Worm (Caenorhabditis elegans) whole organism, young adult: ENCODE results near the gene K02E7.4.
A peak's percentile ranks its signal among the peaks of the same experiment; 100 is the strongest.
"Not testable (repeated sequence)": the region's sequence is repeated elsewhere in the genome, so short reads cannot be mapped to it uniquely, and the experiment has no call there.

Experiments
- F49E8.2 ChIP-seq: sonication (generic microtip); optimal IDR thresholded peaks from 3 replicates; lab custom pipeline; 2017; ENCODE audit warnings: missing genetic modification characterization, mild to moderate bottlenecking, missing compliant biosample characterization, antibody characterized with exemption, moderate library complexity; ENCODE audit not compliant: insufficient read depth
- F57C9.4 ChIP-seq: sonication (generic microtip); optimal IDR thresholded peaks from 2 replicates; lab custom pipeline; 2017; ENCODE audit warnings: mild to moderate bottlenecking, missing genetic modification characterization, missing compliant biosample characterization
- K11D2.4 ChIP-seq: fragments of 200-800 bp; sonication (Bioruptor generic); IDR thresholded peaks from 2 replicates; pipeline ENCODE4 v1.3.6; 2022; ENCODE audit warnings: missing genetic modification reagents, missing genetic modification characterization, missing compliant biosample characterization
- T07F8.4 ChIP-seq: sonication (generic microtip); optimal IDR thresholded peaks from 2 replicates; lab custom pipeline; 2016; ENCODE audit warnings: mild to moderate bottlenecking, missing genetic modification characterization, moderate library complexity, missing compliant biosample characterization
- Y95B8A.8 ChIP-seq: fragments of 200-800 bp; sonication (Bioruptor generic); IDR thresholded peaks from 2 replicates; pipeline ENCODE4 v1.3.6; 2022; ENCODE audit warnings: missing genetic modification reagents, missing genetic modification characterization, missing compliant biosample characterization
- ccch-3 ChIP-seq: fragments of 200-800 bp; sonication (Bioruptor generic); optimal IDR thresholded peaks from 2 replicates; lab custom pipeline; 2018; ENCODE audit warnings: mild to moderate bottlenecking, missing genetic modification characterization, missing compliant biosample characterization
- cebp-1 ChIP-seq, 2 experiments: fragments of 200-800 bp in 1 of 2; sonication (Bioruptor generic) in 1 of 2; sonication (generic microtip) in 1 of 2; IDR thresholded peaks in 1 of 2; optimal IDR thresholded peaks in 1 of 2; 2 replicates each; pipeline versions ENCODE4 v1.3.6 to Lab custom; 2017 to 2022; ENCODE audit warnings: missing compliant biosample characterization in 2 of 2, missing genetic modification characterization in 2 of 2, mild to moderate bottlenecking in 1 of 2, missing genetic modification reagents in 1 of 2, moderate library complexity in 1 of 2
- ceh-27 ChIP-seq: fragments of 200-800 bp; sonication (Bioruptor generic); optimal IDR thresholded peaks from 2 replicates; lab custom pipeline; 2018; ENCODE audit warnings: mild to moderate bottlenecking, missing genetic modification characterization, moderate library complexity, missing compliant biosample characterization
- ceh-40 ChIP-seq: fragments of 200-800 bp; sonication (Bioruptor generic); IDR thresholded peaks from 2 replicates; pipeline ENCODE4 v1.3.6; 2022; ENCODE audit warnings: missing genetic modification characterization, missing compliant biosample characterization
- egl-44 ChIP-seq: fragments of 200-800 bp; sonication (Bioruptor generic); IDR thresholded peaks from 2 replicates; pipeline ENCODE4 v1.3.6; 2022; ENCODE audit warnings: missing genetic modification reagents, missing genetic modification characterization, missing compliant biosample characterization
- ekl-4 ChIP-seq: fragments of 200-800 bp; sonication (Bioruptor generic); IDR thresholded peaks from 2 replicates; pipeline ENCODE4 v1.3.6; 2022; ENCODE audit warnings: missing genetic modification reagents, missing genetic modification characterization, missing compliant biosample characterization
- hlh-12 ChIP-seq: sonication (generic microtip); optimal IDR thresholded peaks from 2 replicates; lab custom pipeline; 2016; ENCODE audit warnings: missing genetic modification characterization, missing compliant biosample characterization
- hrde-1 ChIP-seq: sonication (generic microtip); optimal IDR thresholded peaks from 2 replicates; lab custom pipeline; 2016; ENCODE audit warnings: missing genetic modification characterization, mild to moderate bottlenecking, missing compliant biosample characterization, moderate library complexity, missing genotype, missing genetic modification reagents, borderline replicate concordance
- madf-6 ChIP-seq: fragments of 200-800 bp; sonication (Bioruptor generic); IDR thresholded peaks from 2 replicates; pipeline ENCODE4 v1.3.6; 2022; ENCODE audit warnings: missing genetic modification reagents, missing genetic modification characterization, missing compliant biosample characterization
- nfyb-1 ChIP-seq: fragments of 200-800 bp; sonication (Bioruptor generic); IDR thresholded peaks from 2 replicates; pipeline ENCODE4 v1.3.6; 2022; ENCODE audit warnings: missing genetic modification reagents, missing genetic modification characterization, missing compliant biosample characterization
- nhr-120 ChIP-seq: fragments of 200-800 bp; sonication (Bioruptor generic); IDR thresholded peaks from 2 replicates; pipeline ENCODE4 v1.3.6; 2022; ENCODE audit warnings: missing genetic modification characterization, missing compliant biosample characterization
- nhr-80 ChIP-seq: sonication (generic microtip); optimal IDR thresholded peaks from 2 replicates; lab custom pipeline; 2016; ENCODE audit warnings: missing genetic modification characterization, missing compliant biosample characterization
- pha-4 ChIP-seq: fragments of 150-350 bp; sonication (generic microtip); optimal IDR thresholded peaks from 2 replicates; lab custom pipeline; 2014; ENCODE audit warnings: missing biosample characterization, missing genetic modification reagents, missing genetic modification characterization
- rec-8 ChIP-seq, 2 experiments: sonication (generic microtip); optimal IDR thresholded peaks; 2 replicates each; lab custom pipeline; 2016; ENCODE audit warnings: mild to moderate bottlenecking in 2 of 2, missing genetic modification characterization in 2 of 2, missing genetic modification reagents in 2 of 2, missing genotype in 2 of 2, missing biosample characterization in 1 of 2, missing compliant biosample characterization in 1 of 2, moderate library complexity in 1 of 2
- snpc-1.1 ChIP-seq: sonication (generic microtip); optimal IDR thresholded peaks from 2 replicates; lab custom pipeline; 2017; ENCODE audit warnings: missing genetic modification characterization, mild to moderate bottlenecking, missing compliant biosample characterization, antibody characterized with exemption, moderate library complexity, missing genotype, missing genetic modification reagents; ENCODE audit not compliant: insufficient read depth
- snpc-4 ChIP-seq, 5 experiments: fragments of 150-350 bp in 1 of 5; sonication (generic microtip) in 4 of 5; optimal IDR thresholded peaks; 2 replicates each; lab custom pipeline; 2014 to 2018; ENCODE audit warnings: missing genetic modification characterization in 5 of 5, missing biosample characterization in 3 of 5, antibody characterized with exemption in 2 of 5, mild to moderate bottlenecking in 2 of 5, missing compliant biosample characterization in 2 of 5, missing genotype in 2 of 5, moderate library complexity in 2 of 5, missing genetic modification reagents in 1 of 5
- sptf-2 ChIP-seq: fragments of 200-800 bp; sonication (Bioruptor generic); optimal IDR thresholded peaks from 2 replicates; lab custom pipeline; 2018; ENCODE audit warnings: mild to moderate bottlenecking, missing genetic modification characterization, missing compliant biosample characterization
- tbx-9 ChIP-seq: sonication (generic microtip); optimal IDR thresholded peaks from 2 replicates; lab custom pipeline; 2016; ENCODE audit warnings: borderline replicate concordance, missing genetic modification characterization, inconsistent platforms, missing compliant biosample characterization
- zfh-2 ChIP-seq: fragments of 200-800 bp; sonication (Bioruptor generic); conservative IDR thresholded peaks from 2 replicates; pipeline ENCODE4 v1.3.6; 2022; ENCODE audit warnings: missing genetic modification reagents, missing genetic modification characterization, missing compliant biosample characterization
- zim-3 ChIP-seq: sonication (generic microtip); optimal IDR thresholded peaks from 2 replicates; lab custom pipeline; 2017; ENCODE audit warnings: mild to moderate bottlenecking, missing genetic modification characterization, moderate library complexity, missing compliant biosample characterization
- ztf-25 ChIP-seq: fragments of 200-800 bp; sonication (Bioruptor generic); IDR thresholded peaks from 2 replicates; pipeline ENCODE4 v1.3.6; 2022; ENCODE audit warnings: missing genetic modification reagents, missing genetic modification characterization, missing compliant biosample characterization

Gene K02E7.4

ce11 chrII:1045692-1046091 is 26.5 kb upstream of the K02E7.4 start, which contains the start of gene str-148:
str-148 (plus strand) TSS chrII:1045992.
- TF ChIP-seq K11D2.4: no peak
- TF ChIP-seq, all 124 proteins: peak for 0

- TF ChIP-seq snpc-1.1 (tag; lab: Kevin White, UChicago) (peak; percentile 80), snpc-4 (GFP tag; optimal IDR thresholded peaks at IDR 0.05; lab: Kevin White, UChicago) (peak; percentile 34), snpc-4 (tag; optimal IDR thresholded peaks at IDR 0.05; lab: Kevin White, UChicago) (peak in 2 of 4 experiments; percentile 83 to 91), F49E8.2 (no peak)
These were observed 25.3 kb upstream of the K02E7.4 start for ce11 chrII:1046937-1047336.

DNA sequence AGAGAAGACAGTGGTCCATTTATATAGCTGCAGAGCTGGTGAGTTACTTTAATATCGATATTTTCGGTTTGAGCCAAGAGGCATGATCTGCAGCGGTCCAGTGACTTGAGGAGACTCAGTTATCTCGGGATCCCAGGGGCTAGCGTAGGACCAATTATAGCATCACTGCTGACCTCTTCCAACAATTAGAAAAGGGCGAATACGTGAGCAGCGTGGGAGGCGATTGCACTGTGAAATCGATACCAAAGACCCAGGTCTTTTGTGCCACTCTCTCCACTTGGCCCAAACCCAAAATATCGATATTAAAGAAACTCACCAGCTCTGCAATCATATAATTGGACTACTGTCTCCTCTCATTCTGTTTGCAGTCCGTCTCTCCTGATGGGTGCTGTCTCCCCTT is 22.4 kb upstream of the K02E7.4 start, which contains the start of gene fbxb-40:
TSS of gene fbxb-40 (minus strand) at position 101 of the 400 bp plus-strand sequence.
- TF ChIP-seq zfh-2 (GFP tag; lab: Robert Waterston, UW) (0 out of 2 replicates have a peak, but pooled peaks have one; percentile 11), hrde-1 (no peak)
- TF ChIP-seq, all 124 proteins: peak for 1

- TF ChIP-seq ztf-25 (GFP tag; lab: Robert Waterston, UW); Y95B8A.8; egl-44 (GFP tag; lab: Robert Waterston, UW): not testable (repeated sequence)
These were observed 17.5 kb upstream of the K02E7.4 start, which contains the start of gene K02E7.7 for ce11 chrII:1054724-1055123. K02E7.7 (plus strand) TSS chrII:1055024.

DNA sequence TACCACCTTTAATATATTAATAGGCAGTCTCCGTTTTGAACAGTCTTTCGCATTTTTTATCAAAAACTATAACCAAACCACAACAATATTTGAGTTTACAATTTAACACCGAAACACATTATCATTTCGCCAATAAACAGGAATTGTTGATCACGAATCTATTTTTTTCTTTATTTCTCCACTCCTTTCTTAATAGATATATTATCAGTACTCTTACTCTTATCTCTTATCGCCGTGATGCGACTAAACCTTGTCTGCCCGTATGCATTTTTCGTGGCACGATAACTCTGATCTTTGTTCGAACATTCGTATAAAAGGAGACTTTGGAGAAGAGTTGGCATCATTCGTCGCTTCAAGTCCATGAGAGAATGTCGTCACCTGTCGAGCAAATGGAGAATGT is 15.4 kb upstream of the K02E7.4 start:
- TF ChIP-seq hlh-12 (tag; lab: Kevin White, UChicago) (no peak), ztf-25 (GFP tag; lab: Robert Waterston, UW) (no peak), ekl-4 (GFP tag; lab: Robert Waterston, UW) (0 out of 2 replicates have a peak, but pooled peaks have one; percentile 14), tbx-9 (no peak), rec-8 (tag; optimal IDR thresholded peaks at IDR 0.05; lab: Kevin White, UChicago) (no peak), F57C9.4 (tag; lab: Kevin White, UChicago) (no peak), nhr-80 (peak; percentile 74), cebp-1 (GFP tag; IDR thresholded peaks at IDR 0.05; lab: Robert Waterston, UW) (no peak), cebp-1 (tag; optimal IDR thresholded peaks at IDR 0.05; lab: Kevin White, UChicago) (no peak), madf-6 (GFP tag; lab: Robert Waterston, UW) (no peak), sptf-2 (GFP tag; lab: Kevin White, UChicago) (no peak), zim-3 (no peak)

ce11 chrII:1060702-1061101 is 11.5 kb upstream of the K02E7.4 start, which contains the start of gene btb-10:
btb-10 (minus strand) TSS chrII:1060802.
- TF ChIP-seq nhr-80; nhr-120 (GFP tag; lab: Robert Waterston, UW); ccch-3 (GFP tag; lab: Kevin White, UChicago): not testable (repeated sequence)

DNA sequence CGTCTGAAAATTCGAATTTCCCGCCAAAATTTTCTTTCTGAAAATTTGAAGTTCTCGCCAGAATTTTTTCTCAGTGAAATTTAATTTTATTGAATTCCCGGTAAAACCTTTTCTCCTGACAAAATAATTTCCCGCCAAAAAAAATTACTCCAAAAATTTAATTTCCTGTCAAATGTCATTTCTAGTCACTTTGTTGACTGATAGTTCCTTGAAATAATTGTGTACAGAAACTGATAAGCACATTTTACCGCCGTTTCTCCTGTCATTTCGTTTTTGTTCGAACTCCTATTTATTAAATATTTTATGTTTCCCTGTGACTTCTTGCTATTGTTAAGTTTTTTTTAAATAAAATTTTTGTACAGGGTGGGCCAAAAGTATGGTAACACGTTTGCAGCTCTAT is 8.3 kb upstream of the K02E7.4 start:
- TF ChIP-seq ceh-27 (GFP tag; lab: Kevin White, UChicago) (no peak), nhr-80 (peak; percentile 54), T07F8.4 (no peak), pha-4 (tag; lab: Kevin White, UChicago) (no peak), sptf-2 (GFP tag; lab: Kevin White, UChicago) (no peak), nfyb-1 (no peak), nhr-120 (GFP tag; lab: Robert Waterston, UW) (no peak), ceh-40 (GFP tag; lab: Robert Waterston, UW) (no peak)
